Fruit fly (Drosophila melanogaster) whole organism, embryonic: Measurements from ENCODE around the gene tth.

Experiments
- Asciz ChIP-seq: fragments of 200-800 bp; sonication (Bioruptor generic); optimal IDR thresholded peaks from 2 replicates; lab custom pipeline; 2017; ENCODE audit warnings: missing biosample characterization, mild to moderate bottlenecking, missing genetic modification characterization, missing genetic modification reagents
- Atf3 ChIP-seq: fragments of 200-800 bp; sonication (Bioruptor generic); optimal IDR thresholded peaks from 3 replicates; lab custom pipeline; 2016; ENCODE audit warnings: missing biosample characterization, missing genetic modification characterization
- Bteb2 ChIP-seq: fragments of 200-800 bp; sonication (Bioruptor generic); optimal IDR thresholded peaks from 2 replicates; lab custom pipeline; 2016; ENCODE audit warnings: missing biosample characterization, missing genetic modification characterization
- CG11085 ChIP-seq: fragments of 200-800 bp; sonication (Bioruptor generic); IDR thresholded peaks from 2 replicates; pipeline ENCODE4 v1.3.6; 2022; ENCODE audit warnings: missing biosample characterization, missing genetic modification characterization
- CG11696 ChIP-seq: fragments of 200-800 bp; sonication (Bioruptor generic); IDR thresholded peaks from 2 replicates; pipeline ENCODE4 v1.3.6; 2022; ENCODE audit warnings: missing biosample characterization, missing genetic modification characterization
- CG12236 ChIP-seq: fragments of 200-800 bp; sonication (Bioruptor generic); optimal IDR thresholded peaks from 2 replicates; lab custom pipeline; 2016; ENCODE audit warnings: missing biosample characterization, missing genetic modification characterization
- CG14860 ChIP-seq: fragments of 200-800 bp; sonication (Bioruptor generic); IDR thresholded peaks from 3 replicates; pipeline ENCODE4 v1.3.6; 2022; ENCODE audit warnings: missing biosample characterization, missing genetic modification characterization; ENCODE audit not compliant: partially characterized antibody
- CG1792 ChIP-seq: fragments of 200-800 bp; sonication (Bioruptor generic); optimal IDR thresholded peaks from 2 replicates; lab custom pipeline; 2016; ENCODE audit warnings: missing biosample characterization, missing genetic modification characterization
- CG2875 ChIP-seq: fragments of 200-800 bp; sonication (Bioruptor generic); optimal IDR thresholded peaks from 2 replicates; lab custom pipeline; 2017; ENCODE audit warnings: missing biosample characterization, mild to moderate bottlenecking, missing genetic modification characterization, missing genetic modification reagents
- CG2889 ChIP-seq: fragments of 200-800 bp; sonication (Bioruptor generic); IDR thresholded peaks from 3 replicates; pipeline ENCODE4 v1.3.6; 2022; ENCODE audit warnings: missing biosample characterization, missing genetic modification characterization
- CG31365 ChIP-seq: fragments of 200-800 bp; sonication (Bioruptor generic); optimal IDR thresholded peaks from 2 replicates; lab custom pipeline; 2018; ENCODE audit warnings: missing biosample characterization, mild to moderate bottlenecking, missing genetic modification characterization
- CG31388 ChIP-seq: fragments of 200-800 bp; sonication (Bioruptor generic); optimal IDR thresholded peaks from 2 replicates; lab custom pipeline; 2016; ENCODE audit warnings: missing biosample characterization, missing genetic modification characterization
- CG3163 ChIP-seq: fragments of 200-800 bp; sonication (Bioruptor generic); optimal IDR thresholded peaks from 3 replicates; lab custom pipeline; 2016; ENCODE audit warnings: missing biosample characterization, missing genetic modification characterization
- CG3281 ChIP-seq: fragments of 200-800 bp; sonication (Bioruptor generic); optimal IDR thresholded peaks from 3 replicates; lab custom pipeline; 2017; ENCODE audit warnings: missing biosample characterization, mild to moderate bottlenecking, missing genetic modification characterization
- CG3407 ChIP-seq: fragments of 200-800 bp; sonication (Bioruptor generic); optimal IDR thresholded peaks from 2 replicates; lab custom pipeline; 2018; ENCODE audit warnings: missing biosample characterization, mild to moderate bottlenecking, missing genetic modification characterization
- CG4328 ChIP-seq: fragments of 200-800 bp; sonication (Bioruptor generic); optimal IDR thresholded peaks from 3 replicates; lab custom pipeline; 2017; ENCODE audit warnings: missing biosample characterization, missing genetic modification reagents, missing genetic modification characterization
- CG43689 ChIP-seq: fragments of 200-800 bp; sonication (Bioruptor generic); IDR thresholded peaks from 2 replicates; pipeline ENCODE4 v1.3.6; 2022; ENCODE audit warnings: missing biosample characterization, missing genetic modification characterization
- CG4854 ChIP-seq: fragments of 200-800 bp; sonication (Bioruptor generic); optimal IDR thresholded peaks from 2 replicates; lab custom pipeline; 2016; ENCODE audit warnings: missing biosample characterization, missing genetic modification characterization, inconsistent platforms
- CG6254 ChIP-seq: fragments of 200-800 bp; sonication (Bioruptor generic); optimal IDR thresholded peaks from 3 replicates; lab custom pipeline; 2017; ENCODE audit warnings: mild to moderate bottlenecking, missing biosample characterization, missing genetic modification reagents, missing genetic modification characterization
- CG8478 ChIP-seq: fragments of >200 bp; optimal IDR thresholded peaks from 2 replicates; lab custom pipeline; 2018
- Chrac-16 ChIP-seq: fragments of 200-800 bp; sonication (Bioruptor generic); optimal IDR thresholded peaks from 3 replicates; lab custom pipeline; 2016; ENCODE audit warnings: missing biosample characterization, missing genetic modification characterization
- Dip2 ChIP-seq: fragments of 200-800 bp; sonication (Bioruptor generic); IDR thresholded peaks from 2 replicates; pipeline ENCODE4 v1.3.6; 2022; ENCODE audit warnings: missing biosample characterization, missing genetic modification characterization
- Drgx ChIP-seq: fragments of 200-800 bp; sonication (Bioruptor generic); IDR thresholded peaks from 2 replicates; pipeline ENCODE4 v1.3.6; 2022; ENCODE audit warnings: missing biosample characterization, missing genetic modification characterization
- Fer2 ChIP-seq: fragments of 200-800 bp; sonication (Bioruptor generic); optimal IDR thresholded peaks from 2 replicates; lab custom pipeline; 2018; ENCODE audit warnings: missing biosample characterization, mild to moderate bottlenecking, missing genetic modification characterization, moderate library complexity
- Gsc ChIP-seq: fragments of 200-800 bp; sonication (Bioruptor generic); IDR thresholded peaks from 2 replicates; pipeline ENCODE4 v1.3.6; 2022; ENCODE audit warnings: missing biosample characterization, missing genetic modification characterization
- Hr51 ChIP-seq, 2 experiments: fragments of 200-800 bp; sonication (Bioruptor generic); optimal IDR thresholded peaks; 2 replicates in 1 of 2; 3 replicates in 1 of 2; lab custom pipeline; 2016 to 2018; ENCODE audit warnings: missing biosample characterization in 2 of 2, missing genetic modification characterization in 2 of 2, mild to moderate bottlenecking in 1 of 2, moderate library complexity in 1 of 2
- Hsf ChIP-seq: fragments of 200-800 bp; sonication (Bioruptor generic); optimal IDR thresholded peaks from 3 replicates; lab custom pipeline; 2016; ENCODE audit warnings: missing biosample characterization, missing genetic modification characterization
- NK7.1 ChIP-seq: fragments of 200-800 bp; sonication (Bioruptor generic); optimal IDR thresholded peaks from 3 replicates; lab custom pipeline; 2016; ENCODE audit warnings: missing biosample characterization, missing genetic modification characterization
- Ravus ChIP-seq: fragments of 200-800 bp; sonication (Bioruptor generic); IDR thresholded peaks from 2 replicates; pipeline ENCODE4 v1.3.6; 2022; ENCODE audit warnings: missing biosample characterization, missing genetic modification characterization
- Scr ChIP-seq: fragments of 200-800 bp; sonication (Bioruptor generic); IDR thresholded peaks from 2 replicates; pipeline ENCODE4 v1.3.6; 2022; ENCODE audit warnings: missing biosample characterization, missing genetic modification characterization; ENCODE audit not compliant: partially characterized antibody
- Vsx1 ChIP-seq: fragments of 200-800 bp; sonication (Bioruptor generic); optimal IDR thresholded peaks from 2 replicates; lab custom pipeline; 2017; ENCODE audit warnings: missing biosample characterization, mild to moderate bottlenecking, missing genetic modification characterization, missing genetic modification reagents
- YL-1 ChIP-seq: fragments of 200-800 bp; sonication (Bioruptor generic); optimal IDR thresholded peaks from 3 replicates; lab custom pipeline; 2017; ENCODE audit warnings: missing biosample characterization, mild to moderate bottlenecking, missing genetic modification characterization
- ab ChIP-seq: fragments of 200-800 bp; sonication (Bioruptor generic); optimal IDR thresholded peaks from 2 replicates; lab custom pipeline; 2016; ENCODE audit warnings: missing biosample characterization, missing genetic modification characterization
- ato ChIP-seq: fragments of 200-800 bp; sonication (Bioruptor generic); IDR thresholded peaks from 2 replicates; pipeline ENCODE4 v1.3.6; 2022; ENCODE audit warnings: missing biosample characterization, missing genetic modification characterization; ENCODE audit not compliant: partially characterized antibody
- az2 ChIP-seq: fragments of 200-800 bp; sonication (Bioruptor generic); optimal IDR thresholded peaks from 3 replicates; lab custom pipeline; 2016; ENCODE audit warnings: missing biosample characterization, missing genetic modification characterization
- cad ChIP-seq: fragments of >200 bp; optimal IDR thresholded peaks from 2 replicates; lab custom pipeline; 2017; ENCODE audit warnings: missing biosample characterization, missing genetic modification characterization
- caup ChIP-seq: fragments of 200-800 bp; sonication (Bioruptor generic); optimal IDR thresholded peaks from 3 replicates; lab custom pipeline; 2017; ENCODE audit warnings: missing biosample characterization, mild to moderate bottlenecking, missing genetic modification characterization, moderate library complexity; ENCODE audit not compliant: severe bottlenecking
- dati ChIP-seq: fragments of 200-800 bp; sonication (Bioruptor generic); IDR thresholded peaks from 2 replicates; pipeline ENCODE4 v1.3.6; 2022; ENCODE audit warnings: missing biosample characterization, missing genetic modification characterization
- gsb-n ChIP-seq: fragments of 200-800 bp; sonication (Bioruptor generic); optimal IDR thresholded peaks from 3 replicates; lab custom pipeline; 2018; ENCODE audit warnings: missing biosample characterization, mild to moderate bottlenecking, missing genetic modification characterization
- mam ChIP-seq: fragments of 200-800 bp; sonication (Bioruptor generic); optimal IDR thresholded peaks from 3 replicates; lab custom pipeline; 2016; ENCODE audit warnings: missing biosample characterization, missing genetic modification characterization
- otp ChIP-seq: fragments of 200-800 bp; sonication (Bioruptor generic); IDR thresholded peaks from 3 replicates; pipeline ENCODE4, ENCODE4 v1.3.6; 2022; ENCODE audit warnings: missing biosample characterization, missing genetic modification characterization
- pnt ChIP-seq: fragments of 200-800 bp; sonication (Bioruptor generic); optimal IDR thresholded peaks from 3 replicates; lab custom pipeline; 2016; ENCODE audit warnings: missing biosample characterization, missing genetic modification characterization
- psq ChIP-seq: fragments of 200-800 bp; sonication (Bioruptor generic); optimal IDR thresholded peaks from 2 replicates; lab custom pipeline; 2017; ENCODE audit warnings: missing biosample characterization, missing genetic modification characterization
- ranshi ChIP-seq: fragments of 200-800 bp; sonication (Bioruptor generic); IDR thresholded peaks from 2 replicates; pipeline ENCODE4 v1.3.6; 2022; ENCODE audit warnings: missing biosample characterization, missing genetic modification characterization
- schlank ChIP-seq: fragments of 200-800 bp; sonication (Bioruptor generic); optimal IDR thresholded peaks from 2 replicates; lab custom pipeline; 2018; ENCODE audit warnings: missing biosample characterization, mild to moderate bottlenecking, missing genetic modification characterization
- sisA ChIP-seq: fragments of 200-800 bp; sonication (Bioruptor generic); IDR thresholded peaks from 2 replicates; pipeline ENCODE4 v1.3.6; 2022; ENCODE audit warnings: missing biosample characterization, missing genetic modification characterization
- sr ChIP-seq: fragments of 200-800 bp; sonication (Bioruptor generic); IDR thresholded peaks from 3 replicates; pipeline ENCODE4 v1.3.6; 2022; ENCODE audit warnings: missing biosample characterization, missing genetic modification characterization
- sug ChIP-seq: fragments of 200-800 bp; optimal IDR thresholded peaks from 2 replicates; lab custom pipeline; 2019; ENCODE audit warnings: missing biosample characterization, mild to moderate bottlenecking, missing genetic modification characterization, moderate library complexity
- vvl ChIP-seq: fragments of 200-800 bp; sonication (Bioruptor generic); IDR thresholded peaks from 2 replicates; pipeline ENCODE4 v1.3.6; 2022; ENCODE audit warnings: missing biosample characterization, missing genetic modification characterization

tth gene

DNA sequence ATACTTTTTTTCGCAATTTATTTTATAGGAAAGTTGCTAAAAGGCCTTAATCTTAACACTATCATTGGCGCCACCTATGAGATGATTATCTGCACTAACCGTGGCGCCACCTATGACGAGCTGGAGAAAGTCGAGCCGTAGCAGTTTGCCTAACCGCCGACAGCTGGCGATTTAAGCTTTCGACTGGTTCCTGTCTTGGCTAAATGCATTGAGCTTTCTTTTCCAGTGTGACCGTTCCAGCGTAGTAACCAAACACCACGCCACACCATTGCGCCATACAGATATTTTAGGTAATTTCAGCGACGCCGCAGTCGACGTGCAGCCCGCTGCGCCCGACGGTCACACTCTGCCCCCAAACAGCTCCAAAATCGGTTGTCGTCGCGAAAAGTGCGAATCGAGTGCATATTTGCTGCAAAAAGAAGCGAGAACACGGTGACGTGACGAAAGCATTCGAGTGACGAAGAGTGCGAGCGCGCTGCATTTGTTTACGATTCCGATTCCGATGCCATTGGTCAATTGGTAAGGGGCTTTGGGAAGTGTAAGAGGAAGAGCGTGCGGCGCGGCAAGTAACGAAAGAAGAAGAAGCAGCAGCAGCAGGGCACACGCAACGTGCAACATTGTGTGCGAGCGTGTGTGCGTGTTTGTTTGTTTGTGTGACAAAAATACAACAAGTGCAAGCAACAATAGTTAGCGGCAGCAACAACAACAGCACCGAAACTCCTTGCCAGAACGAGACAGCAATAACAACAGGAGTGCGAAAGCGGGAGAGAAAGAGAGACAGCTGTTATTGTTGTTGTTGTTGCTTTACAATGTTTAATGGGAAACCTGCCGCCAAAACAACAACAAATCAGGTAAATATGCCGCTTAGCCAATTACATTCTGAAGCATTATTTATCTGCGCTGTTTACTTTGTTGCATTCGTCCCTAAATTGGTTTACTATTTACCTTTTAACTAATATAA, 52.6 kb downstream of the tth start, which contains the start of the genes CG46311 and Tpst (continued):
- TF ChIP-seq CG3407 (GFP tag; lab: Kevin White, UChicago) (no peak), Hr51 (GFP tag; optimal IDR thresholded peaks at IDR 0.05; lab: Kevin White, UChicago) (peak; percentile 5 to 35), Fer2 (no peak), Ravus (GFP tag; lab: Robert Waterston, UW) (peak; percentile 4; the same call in 1 of the 2 replicates), dati (no peak), CG4328 (peak; percentile 44), CG2875 (peak; percentile 6), Scr (GFP tag; lab: Robert Waterston, UW) (peak; percentile 39; the same call in 1 of the 2 replicates), psq (GFP tag; lab: Kevin White, UChicago) (no peak), az2 (GFP tag; lab: Kevin White, UChicago) (peak; percentile 67), sr (GFP tag; lab: Robert Waterston, UW) (peak; percentile 43; the same call in 2 of the 3 replicates), pnt (GFP tag; lab: Kevin White, UChicago) (peak; percentile 66), YL-1 (GFP tag; lab: Kevin White, UChicago) (peak; percentile 66), sug (tag; lab: Kevin White, UChicago) (no peak), Gsc (GFP tag; lab: Robert Waterston, UW) (no peak), Vsx1 (GFP tag; lab: Kevin White, UChicago) (no peak), CG11696 (GFP tag; lab: Robert Waterston, UW) (no peak), CG6254 (GFP tag; lab: Kevin White, UChicago) (no peak), Hsf (peak; percentile 74), CG8478 (lab: Kevin White, UChicago) (no peak), CG31365 (tag; lab: Kevin White, UChicago) (no peak), CG31388 (GFP tag; lab: Kevin White, UChicago) (peak; percentile 2), schlank (tag; lab: Kevin White, UChicago) (no peak), CG1792 (GFP tag; lab: Kevin White, UChicago) (no peak), Drgx (GFP tag; lab: Robert Waterston, UW) (peak; percentile 27; the same call in 1 of the 2 replicates), ato (GFP tag; lab: Robert Waterston, UW) (no peak), CG3163 (GFP tag; lab: Kevin White, UChicago) (peak; percentile 20), Chrac-16 (GFP tag; lab: Kevin White, UChicago) (peak; percentile 75), Bteb2 (GFP tag; lab: Kevin White, UChicago) (no peak), cad (GFP tag; lab: Kevin White, UChicago) (no peak), ranshi (no peak), CG4854 (GFP tag; lab: Kevin White, UChicago) (peak; percentile 22), otp (GFP tag; lab: Robert Waterston, UW) (0 out of 3 replicates have a peak, but pooled peaks have one; percentile 57), Dip2 (GFP tag; lab: Robert Waterston, UW) (no peak), CG11085 (GFP tag; lab: Robert Waterston, UW) (0 out of 2 replicates have a peak, but pooled peaks have one; percentile 45), CG2889 (no peak), CG3281 (GFP tag; lab: Kevin White, UChicago) (peak; percentile 27), sisA (GFP tag; lab: Robert Waterston, UW) (peak; percentile 67), Asciz (GFP tag; lab: Kevin White, UChicago) (no peak), NK7.1 (GFP tag; lab: Kevin White, UChicago) (peak; percentile 39), mam (GFP tag; lab: Kevin White, UChicago) (peak; percentile 64), vvl (GFP tag; lab: Robert Waterston, UW) (peak; percentile 78), Atf3 (GFP tag; lab: Kevin White, UChicago) (peak; percentile 32), CG12236 (GFP tag; lab: Kevin White, UChicago) (no peak), caup (peak; percentile 61), CG43689 (no peak), gsb-n (tag; lab: Kevin White, UChicago) (no peak), ab (no peak), CG14860 (no peak)
